Worm (Caenorhabditis elegans) whole organism, young adult: ENCODE results near the gene F37C4.6.

Experiments used
- F57A8.1 ChIP-seq: fragments of 200-800 bp; sonication (Bioruptor generic); optimal IDR thresholded peaks from 2 replicates; lab custom pipeline; 2018; ENCODE audit warnings: mild to moderate bottlenecking, missing genetic modification characterization, moderate library complexity, missing compliant biosample characterization
- egrh-3 ChIP-seq: fragments of 200-800 bp; sonication (Bioruptor generic); IDR thresholded peaks from 2 replicates; pipeline ENCODE4 v1.3.6; 2022; ENCODE audit warnings: missing genetic modification reagents, missing genetic modification characterization, missing compliant biosample characterization
- gei-17 ChIP-seq: fragments of 200-800 bp; sonication (Bioruptor generic); optimal IDR thresholded peaks from 2 replicates; lab custom pipeline; 2018; ENCODE audit warnings: mild to moderate bottlenecking, missing genetic modification characterization, missing compliant biosample characterization
- lir-1 ChIP-seq: fragments of 200-800 bp; sonication (Bioruptor generic); conservative IDR thresholded peaks from 2 replicates; pipeline ENCODE4 v1.3.6; 2022; ENCODE audit warnings: missing genetic modification reagents, missing genetic modification characterization, missing compliant biosample characterization
- mes-4 ChIP-seq: sonication (generic microtip); optimal IDR thresholded peaks from 2 replicates; lab custom pipeline; 2016; ENCODE audit warnings: missing genotype, missing genetic modification characterization, missing compliant biosample characterization
- pha-4 ChIP-seq: fragments of 150-350 bp; sonication (generic microtip); optimal IDR thresholded peaks from 2 replicates; lab custom pipeline; 2014; ENCODE audit warnings: missing biosample characterization, missing genetic modification reagents, missing genetic modification characterization
- sdz-38 ChIP-seq: sonication (generic microtip); optimal IDR thresholded peaks from 2 replicates; lab custom pipeline; 2016; ENCODE audit warnings: missing genotype, missing genetic modification characterization, missing compliant biosample characterization
- ztf-28 ChIP-seq: fragments of 200-800 bp; sonication (Bioruptor generic); IDR thresholded peaks from 2 replicates; pipeline ENCODE4 v1.3.6; 2022; ENCODE audit warnings: missing genetic modification reagents, missing genetic modification characterization, missing compliant biosample characterization

DNA sequence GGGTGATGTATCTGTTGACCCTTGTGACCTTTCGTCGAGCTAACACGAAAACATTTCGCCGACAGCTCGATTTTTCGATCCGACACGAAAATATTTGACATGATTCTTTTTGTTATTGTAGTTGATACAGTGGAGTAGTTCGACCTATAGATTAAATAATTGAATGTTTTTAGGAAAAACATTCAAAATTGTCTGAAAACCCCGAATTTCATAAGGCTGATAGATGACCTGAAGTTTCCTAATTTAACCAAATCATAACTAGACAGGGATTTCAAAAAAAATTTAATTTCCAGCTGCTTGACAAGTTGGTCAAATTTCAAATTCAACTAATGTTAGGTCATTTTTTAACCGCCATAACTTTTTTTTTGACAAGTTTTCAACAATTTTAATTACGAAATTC is 43.1 kb downstream of the F37C4.6 start, which contains the start of gene cal-3:
- no peak for TF ChIP-seq pha-4 (tag; lab: Kevin White, UChicago)
- no peak for TF ChIP-seq gei-17 (GFP tag; lab: Kevin White, UChicago)
- no peak for TF ChIP-seq lir-1
- no peak for TF ChIP-seq ztf-28 (GFP tag; lab: Robert Waterston, UW)
- TF ChIP-seq egrh-3 (GFP tag; lab: Robert Waterston, UW): no peak
- no peak for TF ChIP-seq mes-4
- no peak for TF ChIP-seq sdz-38
- no peak for TF ChIP-seq F57A8.1 (GFP tag; lab: Kevin White, UChicago)
